Fruit fly (Drosophila melanogaster) whole organism: Measurements from ENCODE around the gene CG14356.
A peak's percentile ranks its signal among the peaks of the same experiment; 100 is the strongest.

ENCODE experiments used
- CG8478 ChIP-seq: fragments of >200 bp; optimal IDR thresholded peaks from 2 replicates; lab custom pipeline; 2018; ENCODE audit warnings: inconsistent platforms
- Dll ChIP-seq: fragments of >200 bp; optimal IDR thresholded peaks from 2 replicates; lab custom pipeline; 2017
- EcR ChIP-seq, 2 experiments: fragments of >200 bp; optimal IDR thresholded peaks; 2 replicates each; lab custom pipeline; 2017; ENCODE audit warnings: missing biosample characterization in 2 of 2, missing genetic modification characterization in 2 of 2, missing genetic modification reagents in 2 of 2
- pan ChIP-seq: fragments of >200 bp; optimal IDR thresholded peaks from 2 replicates; lab custom pipeline; 2017
- psq ChIP-seq: fragments of >200 bp; optimal IDR thresholded peaks from 2 replicates; lab custom pipeline; 2017
- usp ChIP-seq: fragments of >200 bp; optimal IDR thresholded peaks from 2 replicates; lab custom pipeline; 2017; ENCODE audit warnings: missing biosample characterization, missing genetic modification characterization, mixed read lengths

Gene CG14356

dm6 chr3R:14116088-14116487 lies 15.8 kb downstream of the CG14356 start:
- TF ChIP-seq CG8478, result no peak
- TF ChIP-seq psq (lab: Kevin White, UChicago), result no peak
- TF ChIP-seq EcR (GFP tag; optimal IDR thresholded peaks at IDR 0.05; lab: Kevin White, UChicago), result no peak
- no peak for TF ChIP-seq usp (GFP tag; lab: Kevin White, UChicago)
- TF ChIP-seq pan (lab: Kevin White, UChicago), result no peak

- TF ChIP-seq usp (GFP tag; lab: Kevin White, UChicago), result no peak
- TF ChIP-seq Dll (lab: Kevin White, UChicago), result no peak
- TF ChIP-seq pan (lab: Kevin White, UChicago), result no peak
- no peak for TF ChIP-seq psq (lab: Kevin White, UChicago)
- no peak for TF ChIP-seq EcR (GFP tag; optimal IDR thresholded peaks at IDR 0.05; lab: Kevin White, UChicago)
- no peak for TF ChIP-seq CG8478
These were observed 19.8 kb downstream of the CG14356 start, which contains the start of gene CG14357 for dm6 chr3R:14112066-14112465. Gene CG14357 (minus strand): TSS chr3R:14112166.

- TF ChIP-seq pan (lab: Kevin White, UChicago) (no peak), EcR (GFP tag; optimal IDR thresholded peaks at IDR 0.05; lab: Kevin White, UChicago) (no peak), CG8478 (no peak), Dll (lab: Kevin White, UChicago) (no peak), psq (lab: Kevin White, UChicago) (no peak), usp (GFP tag; lab: Kevin White, UChicago) (no peak)
These were observed 22.7 kb downstream of the CG14356 start, which contains the start of gene Or88a for dm6 chr3R:14109145-14109544. Gene Or88a (plus strand): TSS chr3R:14109445.

- TF ChIP-seq Dll (lab: Kevin White, UChicago) (peak; percentile 62), EcR (GFP tag; optimal IDR thresholded peaks at IDR 0.05; lab: Kevin White, UChicago) (no peak)
These were observed 23.5 kb downstream of the CG14356 start, which contains the start of gene CG12402 for dm6 chr3R:14108158-14108921. Gene CG12402 (minus strand): TSS chr3R:14108321.

dm6 chr3R:14107597-14107996 lies 24.3 kb downstream of the CG14356 start:
- TF ChIP-seq Dll (lab: Kevin White, UChicago) (no peak), psq (lab: Kevin White, UChicago) (no peak), CG8478 (no peak), EcR (GFP tag; optimal IDR thresholded peaks at IDR 0.05; lab: Kevin White, UChicago) (no peak), pan (lab: Kevin White, UChicago) (no peak), usp (GFP tag; lab: Kevin White, UChicago) (no peak)

dm6 chr3R:14103022-14103421 lies 28.9 kb downstream of the CG14356 start, which contains the start of gene PK1-R:
Gene PK1-R (minus strand): TSS chr3R:14103122.
- TF ChIP-seq CG8478, result no peak
- no peak for TF ChIP-seq usp (GFP tag; lab: Kevin White, UChicago)
- TF ChIP-seq EcR (GFP tag; optimal IDR thresholded peaks at IDR 0.05; lab: Kevin White, UChicago), result no peak
- no peak for TF ChIP-seq pan (lab: Kevin White, UChicago)
- no peak for TF ChIP-seq Dll (lab: Kevin White, UChicago)
- no peak for TF ChIP-seq psq (lab: Kevin White, UChicago)

dm6 chr3R:14100962-14101361 lies 30.9 kb downstream of the CG14356 start:
- no peak for TF ChIP-seq CG8478
- TF ChIP-seq psq (lab: Kevin White, UChicago), result no peak
- no peak for TF ChIP-seq usp (GFP tag; lab: Kevin White, UChicago)
- TF ChIP-seq Dll (lab: Kevin White, UChicago), result no peak
- no peak for TF ChIP-seq pan (lab: Kevin White, UChicago)
- TF ChIP-seq EcR (GFP tag; optimal IDR thresholded peaks at IDR 0.05; lab: Kevin White, UChicago), result no peak

- TF ChIP-seq pan (lab: Kevin White, UChicago) (no peak), EcR (GFP tag; optimal IDR thresholded peaks at IDR 0.05; lab: Kevin White, UChicago) (no peak), psq (lab: Kevin White, UChicago) (no peak), Dll (lab: Kevin White, UChicago) (no peak), usp (GFP tag; lab: Kevin White, UChicago) (no peak)
These were observed 33.3 kb downstream of the CG14356 start for dm6 chr3R:14098527-14099109.

- TF ChIP-seq usp (GFP tag; lab: Kevin White, UChicago) (no peak), pan (lab: Kevin White, UChicago) (no peak), EcR (GFP tag; optimal IDR thresholded peaks at IDR 0.05; lab: Kevin White, UChicago) (no peak), Dll (lab: Kevin White, UChicago) (no peak), CG8478 (no peak), psq (lab: Kevin White, UChicago) (no peak)
These were observed 33.9 kb downstream of the CG14356 start, which contains the start of gene CG9920 for dm6 chr3R:14097980-14098379. Gene CG9920 (minus strand): TSS chr3R:14098080.

dm6 chr3R:14096792-14097191 lies 35.1 kb downstream of the CG14356 start, which contains the start of gene CCHa1:
Gene CCHa1 (minus strand): TSS chr3R:14096835.
- TF ChIP-seq Dll (lab: Kevin White, UChicago) (no peak), CG8478 (no peak), psq (lab: Kevin White, UChicago) (no peak), EcR (GFP tag; optimal IDR thresholded peaks at IDR 0.05; lab: Kevin White, UChicago) (no peak), usp (GFP tag; lab: Kevin White, UChicago) (no peak), pan (lab: Kevin White, UChicago) (no peak)

dm6 chr3R:14095916-14096315 lies 36.0 kb downstream of the CG14356 start:
- TF ChIP-seq CG8478 (no peak), pan (lab: Kevin White, UChicago) (no peak), Dll (lab: Kevin White, UChicago) (no peak), psq (lab: Kevin White, UChicago) (no peak), EcR (GFP tag; optimal IDR thresholded peaks at IDR 0.05; lab: Kevin White, UChicago) (no peak), usp (GFP tag; lab: Kevin White, UChicago) (no peak)
